Worm (Caenorhabditis elegans): ENCODE results near the gene F46H5.4.

F46H5.4 gene

DNA sequence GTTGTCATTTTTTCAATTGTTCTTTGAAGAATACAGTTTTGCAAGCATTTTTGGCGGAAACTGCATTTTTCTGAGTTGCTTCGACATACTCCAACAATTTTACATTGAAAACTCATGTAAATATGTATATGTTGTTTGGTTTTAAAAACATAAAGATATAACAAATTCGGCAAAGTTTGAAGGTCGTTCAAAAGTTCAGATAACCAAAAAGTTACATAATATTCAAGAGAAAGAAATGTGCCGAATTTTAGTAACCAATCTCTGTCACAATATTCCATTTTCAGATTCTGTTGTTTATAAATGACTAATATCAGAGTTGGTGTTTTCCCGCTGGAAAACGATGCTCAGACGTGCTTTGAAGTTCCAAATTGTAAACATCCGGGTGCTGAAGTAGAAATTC, 48.0 kb downstream of the F46H5.4 start, which contains the start of gene ZK867.2:
ZK867.2 (plus strand) TSS at position 301 of the 400 bp plus-strand sequence.
- TF ChIP-seq ceh-16 (tag; optimal IDR thresholded peaks at IDR 0.05) (no peak), nhr-23 (tag; optimal IDR thresholded peaks at IDR 0.05) (no peak), ceh-28 (tag; optimal IDR thresholded peaks at IDR 0.05) (no peak), elt-3 (tag; optimal IDR thresholded peaks at IDR 0.05) (no peak), nhr-237 (tag; optimal IDR thresholded peaks at IDR 0.05) (no peak)

DNA sequence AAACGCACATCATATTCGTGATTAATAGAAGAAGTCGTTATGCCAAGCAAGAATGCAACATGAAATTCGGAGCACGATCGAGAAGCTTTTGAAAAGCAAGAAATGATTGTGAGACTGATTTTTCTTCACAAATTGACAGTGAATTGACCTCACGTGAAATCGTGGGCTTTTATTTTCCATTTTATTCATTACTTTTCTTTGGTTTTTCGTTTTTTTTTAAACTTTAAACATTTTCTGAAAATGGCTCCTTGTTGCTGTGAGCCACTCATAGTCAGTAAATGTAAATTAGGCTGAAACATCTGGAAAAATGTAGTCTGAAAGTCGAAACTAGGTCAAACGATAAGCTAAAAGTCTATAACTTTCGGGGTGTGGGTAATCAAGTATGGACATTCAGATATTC, 49.2 kb downstream of the F46H5.4 start, which contains the start of gene C55B6.5:
C55B6.5 (minus strand) TSS at position 101 of the 400 bp plus-strand sequence.
- no peak for TF ChIP-seq nhr-28 (tag; optimal IDR thresholded peaks at IDR 0.05)
- no peak for TF ChIP-seq egl-27 (tag; optimal IDR thresholded peaks at IDR 0.05)
- no peak for TF ChIP-seq daf-12 (tag; optimal IDR thresholded peaks at IDR 0.05)
- TF ChIP-seq nhr-237 (tag; optimal IDR thresholded peaks at IDR 0.05), result no peak
- TF ChIP-seq nhr-23 (tag; optimal IDR thresholded peaks at IDR 0.05), result no peak
- no peak for TF ChIP-seq elt-1 (tag; optimal IDR thresholded peaks at IDR 0.05)
- TF ChIP-seq fkh-10 (GFP tag; optimal IDR thresholded peaks at IDR 0.05), result no peak
- TF ChIP-seq nhr-76 (tag; optimal IDR thresholded peaks at IDR 0.05), result no peak
- no peak for TF ChIP-seq eor-1 (tag; optimal IDR thresholded peaks at IDR 0.05)
- TF ChIP-seq lsy-12 (tag; optimal IDR thresholded peaks at IDR 0.05), result no peak
- TF ChIP-seq ZK546.5 (tag; optimal IDR thresholded peaks at IDR 0.05), result no peak
- no peak for TF ChIP-seq ztf-4 (tag; optimal IDR thresholded peaks at IDR 0.05)
- no peak for TF ChIP-seq ceh-9 (tag; optimal IDR thresholded peaks at IDR 0.05)
- no peak for TF ChIP-seq nhr-12 (tag; optimal IDR thresholded peaks at IDR 0.05)
- no peak for TF ChIP-seq jun-1 (tag; optimal IDR thresholded peaks at IDR 0.05)
- TF ChIP-seq pqm-1 (tag; optimal IDR thresholded peaks at IDR 0.05), result no peak
- TF ChIP-seq unc-39 (tag; optimal IDR thresholded peaks at IDR 0.05), result no peak

DNA sequence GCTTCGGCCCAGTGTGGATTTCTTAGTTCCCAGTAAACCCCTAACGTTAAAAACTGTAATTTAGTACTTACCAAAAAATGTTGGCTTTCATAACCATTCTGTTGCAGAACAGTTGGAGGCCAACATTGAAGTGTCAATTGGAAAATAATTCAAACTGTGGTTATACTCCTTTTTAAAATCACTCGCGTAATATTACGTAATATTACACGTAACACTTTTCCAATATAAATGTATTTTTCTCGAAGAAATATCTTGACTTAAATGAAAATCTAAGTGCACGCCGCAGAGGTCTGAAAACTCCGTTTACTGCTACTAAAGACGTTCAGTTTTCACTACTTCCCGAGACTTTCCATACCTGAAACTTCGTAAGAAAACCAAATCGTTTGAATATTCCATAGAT, 50.2 kb downstream of the F46H5.4 start:
- TF ChIP-seq unc-62 (GFP tag; optimal IDR thresholded peaks at IDR 0.05) (no peak), ztf-11 (tag; optimal IDR thresholded peaks at IDR 0.05) (no peak), pha-4 (tag; optimal IDR thresholded peaks at IDR 0.05) (no peak), lsy-12 (tag; optimal IDR thresholded peaks at IDR 0.05) (no peak), elt-2 (tag; optimal IDR thresholded peaks at IDR 0.05) (no peak), nhr-28 (tag; optimal IDR thresholded peaks at IDR 0.05) (no peak), lin-15B (tag; optimal IDR thresholded peaks at IDR 0.05) (no peak), ztf-4 (tag; optimal IDR thresholded peaks at IDR 0.05) (no peak), unc-39 (tag; optimal IDR thresholded peaks at IDR 0.05) (no peak), snpc-4 (tag; optimal IDR thresholded peaks at IDR 0.05) (no peak), eor-1 (tag; optimal IDR thresholded peaks at IDR 0.05) (no peak), nhr-76 (tag; optimal IDR thresholded peaks at IDR 0.05) (no peak), egl-5 (tag; optimal IDR thresholded peaks at IDR 0.05) (no peak), nhr-12 (tag; optimal IDR thresholded peaks at IDR 0.05) (no peak), ZK546.5 (tag; optimal IDR thresholded peaks at IDR 0.05) (no peak), egl-27 (tag; optimal IDR thresholded peaks at IDR 0.05) (no peak), mml-1 (tag; optimal IDR thresholded peaks at IDR 0.05) (no peak), nhr-23 (tag; optimal IDR thresholded peaks at IDR 0.05) (no peak), ceh-82 (tag; optimal IDR thresholded peaks at IDR 0.05) (no peak)

DNA sequence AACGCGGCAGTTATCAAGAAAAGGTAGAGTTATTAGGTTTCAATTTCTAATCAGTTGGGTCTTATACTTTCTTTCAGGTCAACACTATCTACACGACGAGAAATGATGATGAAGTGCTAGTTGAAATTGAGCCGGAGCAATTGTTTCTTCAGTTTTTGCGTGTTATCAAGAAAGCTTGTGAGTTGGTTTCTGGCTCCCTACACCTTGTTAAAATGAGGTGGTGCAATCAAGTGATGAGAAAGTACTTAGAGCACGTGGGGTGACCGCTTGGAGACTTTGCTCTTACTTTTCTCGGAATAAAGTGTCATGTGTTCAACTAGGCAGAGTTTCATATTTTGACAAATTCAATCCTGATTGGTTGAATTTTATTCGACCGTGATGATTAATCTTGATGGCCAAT, 53.9 kb downstream of the F46H5.4 start:
- TF ChIP-seq nhr-67 (tag; optimal IDR thresholded peaks at IDR 0.05), result no peak
- TF ChIP-seq nfya-1 (tag; optimal IDR thresholded peaks at IDR 0.05; ENCODE audit: insufficient read depth), result peak; percentile 41
- no peak for TF ChIP-seq nhr-77 (tag; optimal IDR thresholded peaks at IDR 0.05)
- TF ChIP-seq elt-2 (tag; optimal IDR thresholded peaks at IDR 0.05), result peak; percentile 94
- no peak for TF ChIP-seq zag-1 (tag; optimal IDR thresholded peaks at IDR 0.05)
- TF ChIP-seq jun-1 (tag; optimal IDR thresholded peaks at IDR 0.05), result peak; percentile 38
- peak; percentile 83 for TF ChIP-seq pqm-1 (tag; optimal IDR thresholded peaks at IDR 0.05)
- no peak for TF ChIP-seq snpc-4 (tag; optimal IDR thresholded peaks at IDR 0.05)
- peak; percentile 47 for TF ChIP-seq skn-1 (tag; optimal IDR thresholded peaks at IDR 0.05)
- no peak for TF ChIP-seq fkh-10 (GFP tag; optimal IDR thresholded peaks at IDR 0.05)

DNA sequence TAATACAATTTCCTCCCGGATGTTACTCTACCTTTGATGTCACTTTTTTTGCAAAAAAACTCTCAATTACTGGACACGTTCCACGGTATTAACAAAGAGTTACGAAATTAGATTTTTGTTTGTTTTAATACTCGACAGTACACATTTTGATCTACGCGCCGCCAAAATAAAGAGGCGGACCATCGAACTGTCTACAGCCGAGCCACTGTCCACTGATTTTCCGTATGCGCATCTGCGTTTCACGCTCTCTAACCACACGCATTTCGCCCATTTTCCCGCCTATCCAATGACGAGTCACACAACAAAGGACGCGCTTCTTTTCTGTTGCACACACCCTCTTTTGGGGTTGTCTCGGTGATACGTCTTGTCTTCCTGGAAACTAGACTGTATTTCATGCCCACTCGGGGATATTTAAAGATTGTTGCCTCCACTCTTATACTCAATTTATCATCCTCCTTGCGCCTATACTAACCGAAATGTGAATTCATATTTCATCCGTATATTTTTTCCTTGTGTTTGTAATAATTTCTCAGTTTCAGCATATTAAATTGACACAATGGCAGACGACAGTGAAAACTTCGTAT, 54.5 kb downstream of the F46H5.4 start, which contains the start of gene C55B6.1:
C55B6.1 (plus strand) TSS at position 534 of the 584 bp plus-strand sequence.
- TF ChIP-seq ama-1 (optimal IDR thresholded peaks at IDR 0.05) (no peak), nfya-1 (tag; optimal IDR thresholded peaks at IDR 0.05; ENCODE audit: insufficient read depth) (peak; percentile 8)
